Worm (Caenorhabditis elegans): ENCODE measurements around the gene C06E2.9.

C06E2.9 gene

DNA sequence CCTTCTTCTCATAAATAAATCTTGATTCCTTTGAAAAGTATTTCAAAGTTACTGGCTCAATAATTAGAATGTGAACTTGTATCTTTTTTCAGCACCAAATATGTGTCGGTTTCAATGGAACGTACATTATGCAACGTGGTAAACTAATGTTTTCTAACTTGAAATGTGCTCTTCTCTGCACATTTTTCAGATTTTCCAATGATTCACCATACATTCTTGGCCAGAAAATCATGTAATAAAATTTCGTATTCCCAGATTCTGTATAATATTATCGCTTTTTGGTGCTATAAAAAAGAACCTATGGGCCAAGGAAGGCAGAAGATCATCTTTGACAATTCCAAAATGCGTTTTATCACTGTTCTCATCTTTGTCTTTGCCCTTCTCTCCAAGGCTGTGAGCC is at the start of gene C06E2.9:
TSS of gene C06E2.9 (plus strand) at position 301 of the 400 bp plus-strand sequence.
- TF ChIP-seq unc-62 (GFP tag; optimal IDR thresholded peaks at IDR 0.05) = no peak

DNA sequence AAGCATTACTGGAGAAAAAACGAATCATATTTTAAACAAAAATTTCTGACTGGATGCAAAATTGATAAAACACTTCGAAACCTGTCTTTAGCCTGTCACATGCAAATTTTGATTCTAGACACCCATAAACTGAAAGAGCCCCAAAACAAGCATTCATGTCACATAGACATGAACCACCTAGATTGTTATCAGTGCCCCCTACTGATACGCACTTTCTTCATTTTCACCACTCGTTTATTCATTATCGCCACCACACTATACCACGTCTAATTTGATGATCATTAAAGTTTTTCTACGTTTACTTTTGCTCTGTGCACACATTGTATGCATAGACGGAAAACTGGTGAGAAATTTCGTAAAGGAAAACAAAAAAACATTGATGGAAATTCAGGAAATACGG is 49.1 kb upstream of the C06E2.9 start, which contains the start of gene cnnm-2:
TSS of gene cnnm-2 (plus strand) at position 190 of the 400 bp plus-strand sequence.
- no peak for TF ChIP-seq unc-62 (GFP tag; optimal IDR thresholded peaks at IDR 0.05)

DNA sequence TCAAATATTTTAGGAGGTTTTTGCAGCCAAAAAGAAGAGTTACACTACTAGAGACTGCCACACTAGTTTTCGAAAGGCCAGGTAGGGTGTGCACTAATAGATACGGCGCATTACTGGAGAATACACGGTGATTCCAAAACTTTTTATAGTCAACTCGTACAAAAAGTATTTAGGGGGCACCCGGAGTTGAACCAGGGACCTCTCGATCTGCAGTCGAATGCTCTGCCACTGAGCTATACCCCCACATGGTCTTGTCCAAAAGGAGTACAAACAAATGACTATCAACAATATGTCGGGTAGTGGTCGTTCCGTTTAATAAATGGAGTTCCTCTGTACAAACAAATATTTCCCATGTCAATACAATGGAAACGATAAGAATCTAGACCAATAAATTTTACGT is 43.1 kb upstream of the C06E2.9 start:
- no peak for TF ChIP-seq unc-62 (GFP tag; optimal IDR thresholded peaks at IDR 0.05)

DNA sequence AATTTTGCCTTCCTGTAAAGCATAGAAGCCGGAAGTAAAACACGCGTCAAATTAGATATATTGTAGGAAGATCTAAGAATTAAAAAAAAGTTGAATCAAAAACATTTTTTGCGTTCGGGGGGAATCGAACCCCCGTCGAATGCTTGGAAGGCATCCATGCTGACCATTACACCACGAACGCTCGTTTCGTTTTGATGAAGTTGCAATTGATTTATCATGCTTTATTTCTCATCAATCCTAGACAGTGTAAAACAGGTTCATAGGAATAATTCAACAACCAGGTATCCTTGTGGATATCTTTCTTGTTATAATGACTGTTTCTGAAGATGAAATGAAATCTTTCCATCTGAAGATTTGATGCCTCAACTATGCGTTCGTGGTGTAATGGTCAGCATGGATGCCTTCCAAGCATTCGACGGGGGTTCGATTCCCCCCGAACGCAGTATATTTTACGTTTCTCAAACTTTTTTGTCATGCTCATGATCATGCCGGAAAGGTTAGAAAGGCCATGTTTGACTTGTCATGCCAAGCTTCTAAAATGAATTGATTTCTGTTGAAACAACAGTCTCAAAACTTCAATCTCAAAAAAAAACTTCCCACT is 41.1 kb upstream of the C06E2.9 start:
- no peak for TF ChIP-seq unc-62 (GFP tag; optimal IDR thresholded peaks at IDR 0.05)

DNA sequence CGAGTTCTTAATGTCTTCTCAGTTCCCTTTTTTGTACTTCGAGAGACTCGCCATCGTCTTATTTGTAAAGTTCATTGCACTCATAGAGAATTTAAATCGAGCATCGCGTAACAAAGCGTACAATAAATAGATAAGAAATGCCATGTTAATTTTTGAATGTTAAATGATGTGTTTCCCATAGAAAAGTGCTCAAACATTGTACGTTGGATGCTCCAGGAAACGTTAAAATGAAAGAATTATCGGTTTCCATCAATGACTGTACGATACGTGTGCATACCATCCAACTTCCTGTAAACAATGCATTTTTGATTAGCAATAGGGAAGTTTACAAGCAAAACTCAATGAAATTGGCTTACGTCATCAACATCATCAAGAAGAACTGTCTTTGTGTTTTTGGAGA is 40.4 kb upstream of the C06E2.9 start:
- no peak for TF ChIP-seq unc-62 (GFP tag; optimal IDR thresholded peaks at IDR 0.05)

DNA sequence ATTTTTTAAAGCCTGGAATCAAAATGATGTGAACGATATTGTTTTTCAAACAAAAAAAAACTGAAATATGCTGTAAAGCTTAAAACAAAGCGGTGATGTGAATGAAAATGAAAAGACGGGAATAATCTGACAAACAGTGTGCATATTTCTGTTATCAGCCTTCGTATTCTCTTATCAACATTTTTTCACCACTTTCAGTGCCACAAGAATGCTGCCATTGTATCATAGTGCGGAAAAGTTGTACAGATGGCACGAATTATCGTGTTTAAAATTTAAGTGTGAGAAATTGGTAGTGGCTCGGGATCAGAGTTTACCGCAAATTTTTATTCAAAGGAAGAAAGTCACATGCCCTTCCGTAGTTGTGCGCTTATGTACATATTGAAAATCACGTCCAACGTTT is 36.6 kb upstream of the C06E2.9 start, which contains the start of gene ifd-1:
TSS of gene ifd-1 (minus strand) at position 12 of the 400 bp plus-strand sequence.
- no peak for TF ChIP-seq unc-62 (GFP tag; optimal IDR thresholded peaks at IDR 0.05)

DNA sequence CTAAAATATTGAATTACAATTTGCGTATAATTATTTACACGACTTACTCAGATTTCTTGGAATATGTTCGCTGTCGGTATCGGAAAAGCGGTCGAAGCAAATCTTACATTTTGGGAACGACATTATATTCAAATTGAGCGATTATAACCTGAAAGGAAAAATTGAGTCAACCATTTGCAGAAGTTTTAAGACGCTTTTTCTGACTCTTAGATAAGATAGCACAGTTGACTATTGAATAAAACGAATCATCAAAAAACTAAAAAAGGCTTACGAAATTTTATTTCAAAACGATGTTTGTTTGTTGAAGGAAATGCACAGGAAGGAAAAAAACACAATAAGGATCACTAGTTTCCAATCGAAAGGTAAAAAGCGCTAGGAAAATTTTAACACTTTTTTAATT is 32.7 kb upstream of the C06E2.9 start, which contains the start of gene rcs-1:
TSS of gene rcs-1 (minus strand) at position 176 of the 400 bp plus-strand sequence.
- TF ChIP-seq unc-62 (GFP tag; optimal IDR thresholded peaks at IDR 0.05) = no peak

DNA sequence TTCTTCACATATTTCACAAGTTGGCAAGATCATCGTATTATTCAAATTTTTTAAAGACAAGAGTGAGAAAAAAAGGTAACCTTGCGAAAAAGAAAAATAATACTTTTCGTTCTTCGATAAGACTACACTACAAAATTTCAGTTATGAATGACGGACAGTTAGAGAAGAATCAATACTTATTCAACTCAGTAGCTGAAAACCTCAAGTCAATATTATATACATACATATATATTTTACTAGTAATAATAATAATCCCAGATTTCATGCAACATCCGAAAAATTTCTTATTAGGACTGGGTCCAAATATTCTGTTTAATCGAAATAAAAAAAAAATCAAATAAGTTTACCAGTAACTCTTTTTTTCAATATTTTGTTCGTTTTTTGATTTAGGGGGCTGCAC is 29.9 kb upstream of the C06E2.9 start, which contains the start of gene C28G1.6:
TSS of gene C28G1.6 (minus strand) at position 101 of the 400 bp plus-strand sequence.
- TF ChIP-seq unc-62 (GFP tag; optimal IDR thresholded peaks at IDR 0.05) = no peak

DNA sequence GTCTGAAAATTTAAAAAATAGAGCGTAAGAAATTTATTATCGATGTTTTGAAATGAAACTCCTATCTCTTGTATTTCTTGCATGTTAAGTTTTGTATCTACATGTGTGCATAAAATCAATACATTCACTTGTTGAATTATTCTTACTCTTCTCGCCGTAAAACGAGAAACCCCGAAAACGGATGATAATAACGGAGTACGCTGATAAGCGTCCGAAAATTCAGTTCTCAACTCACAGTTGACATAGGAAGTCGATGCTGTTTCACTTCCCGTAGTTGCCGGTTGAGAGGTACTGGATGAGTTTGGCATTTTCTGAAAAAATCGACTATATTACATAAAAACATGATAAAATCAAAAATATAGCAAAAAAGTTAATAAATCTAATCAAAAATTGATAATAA is 25.7 kb upstream of the C06E2.9 start, which contains the start of gene sec-15:
TSS of gene sec-15 (minus strand) at position 311 of the 400 bp plus-strand sequence.
- TF ChIP-seq unc-62 (GFP tag; optimal IDR thresholded peaks at IDR 0.05) = no peak

DNA sequence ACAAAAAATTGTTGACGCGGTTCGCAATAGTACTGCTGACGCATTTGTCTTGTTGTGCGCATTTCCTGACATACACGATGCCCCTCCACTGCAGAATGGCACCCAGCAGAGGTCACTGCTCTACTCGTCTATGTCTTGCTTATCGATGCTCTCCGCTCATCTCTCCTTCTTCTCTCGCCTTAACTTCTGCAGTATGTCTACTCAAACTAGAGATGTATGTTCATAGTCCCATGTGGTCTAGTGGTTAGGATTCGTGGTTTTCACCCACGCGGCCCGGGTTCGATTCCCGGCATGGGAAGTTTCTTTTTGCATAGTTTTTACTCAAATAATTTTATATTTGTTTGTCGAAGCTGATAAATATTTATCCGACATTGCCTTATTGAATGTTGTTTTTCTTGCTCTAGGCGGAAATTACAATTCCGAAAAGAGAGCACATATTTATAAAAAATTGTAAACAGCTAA is 25.1 kb upstream of the C06E2.9 start, which contains the start of gene C28G1.2:
TSS of gene C28G1.2 (plus strand) at position 130 of the 462 bp plus-strand sequence.
- TF ChIP-seq unc-62 (GFP tag; optimal IDR thresholded peaks at IDR 0.05) = no peak

DNA sequence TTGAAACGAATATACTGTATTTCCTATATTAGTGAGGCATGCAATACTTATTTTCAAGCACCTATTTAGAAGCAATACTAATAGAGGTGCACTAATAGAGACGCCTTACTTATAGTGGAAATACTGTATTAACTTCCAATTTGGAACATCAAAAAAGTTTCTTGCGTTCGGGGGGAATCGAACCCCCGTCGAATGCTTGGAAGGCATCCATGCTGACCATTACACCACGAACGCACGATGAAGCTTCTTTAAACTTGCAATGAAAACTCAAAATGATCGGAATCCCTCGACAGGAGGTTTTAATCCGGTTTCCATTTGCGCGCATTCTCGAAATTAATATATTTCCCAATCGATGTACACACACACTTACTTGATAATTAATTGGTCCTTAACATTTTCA is 22.9 kb upstream of the C06E2.9 start:
- TF ChIP-seq unc-62 (GFP tag; optimal IDR thresholded peaks at IDR 0.05) = no peak

DNA sequence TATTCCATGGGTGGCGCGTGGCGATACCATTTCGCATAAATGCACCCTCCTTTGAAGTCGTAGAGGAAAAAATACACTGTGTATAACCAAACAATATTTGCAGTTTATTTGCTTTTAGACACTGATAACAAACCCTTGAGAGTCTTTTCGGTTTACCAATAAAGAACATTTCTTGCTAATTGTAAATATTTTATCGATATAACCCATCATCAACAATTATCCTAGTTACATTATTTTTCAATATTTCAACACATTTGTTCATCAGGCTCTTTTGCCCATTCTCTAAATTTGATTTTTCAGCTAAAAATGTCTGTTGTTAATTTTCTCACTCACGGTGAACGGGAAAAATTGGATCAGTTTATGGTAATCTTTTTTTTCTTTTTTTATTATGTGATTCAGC is 17.1 kb upstream of the C06E2.9 start, which contains the start of gene ubc-23:
TSS of gene ubc-23 (plus strand) at position 301 of the 400 bp plus-strand sequence.
- TF ChIP-seq unc-62 (GFP tag; optimal IDR thresholded peaks at IDR 0.05) = no peak

DNA sequence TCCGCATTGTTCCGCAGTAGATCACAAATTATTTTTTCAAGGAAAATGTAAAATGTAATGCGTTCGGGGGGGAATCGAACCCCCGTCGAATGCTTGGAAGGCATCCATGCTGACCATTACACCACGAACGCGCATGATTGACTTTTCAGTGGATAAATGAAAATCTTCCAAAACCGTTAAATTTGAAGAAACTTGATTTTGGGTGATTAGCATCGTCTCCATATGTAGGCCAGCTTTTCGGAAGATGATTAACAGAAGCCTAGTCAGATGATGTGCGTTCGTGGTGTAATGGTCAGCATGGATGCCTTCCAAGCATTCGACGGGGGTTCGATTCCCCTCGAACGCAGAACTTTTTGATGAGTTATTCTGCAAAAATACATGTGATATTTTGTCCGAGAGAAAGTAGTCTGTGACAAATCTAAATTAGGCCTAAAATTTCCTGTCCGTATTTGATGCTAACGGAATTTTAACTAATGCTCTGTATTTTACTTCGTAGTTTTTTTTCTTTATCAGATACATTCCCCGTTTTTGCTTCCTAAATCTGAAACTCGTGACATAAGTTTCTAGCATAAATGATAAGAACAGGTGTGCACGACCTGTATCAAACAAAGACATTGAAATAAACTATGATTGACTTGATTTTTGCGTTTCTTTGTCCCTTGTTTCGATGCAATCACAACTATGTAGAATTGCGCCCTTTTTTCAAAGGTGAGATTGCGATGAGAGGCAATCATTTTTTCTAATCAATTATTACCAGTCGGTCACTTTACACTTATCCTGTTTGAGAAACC is 14.4 kb upstream of the C06E2.9 start, which contains the start of gene C28G1.10:
TSS of gene C28G1.10 (plus strand) at position 676 of the 791 bp plus-strand sequence.
- TF ChIP-seq unc-62 (GFP tag; optimal IDR thresholded peaks at IDR 0.05) = no peak

DNA sequence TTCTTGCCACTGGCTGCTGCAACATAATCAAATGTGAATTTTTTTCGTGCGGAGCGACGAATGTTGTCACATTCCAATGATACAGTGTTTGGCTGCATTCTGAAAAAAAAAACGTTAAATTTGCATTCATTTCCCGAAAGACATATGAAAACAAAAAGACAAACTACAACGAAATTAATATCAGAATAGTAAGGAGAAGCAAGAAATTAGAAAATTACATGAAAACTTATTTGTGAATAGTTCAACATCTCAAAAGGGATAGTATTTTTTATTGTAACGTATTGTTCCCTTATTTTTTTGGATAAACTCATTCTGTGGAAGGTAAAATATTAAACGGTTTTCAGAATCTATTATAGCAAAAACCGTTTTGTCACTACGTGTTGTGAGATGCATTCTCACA is 7.5 kb upstream of the C06E2.9 start, which contains the start of gene sprp-4:
TSS of gene sprp-4 (minus strand) at position 101 of the 400 bp plus-strand sequence.
- no peak for TF ChIP-seq unc-62 (GFP tag; optimal IDR thresholded peaks at IDR 0.05)

DNA sequence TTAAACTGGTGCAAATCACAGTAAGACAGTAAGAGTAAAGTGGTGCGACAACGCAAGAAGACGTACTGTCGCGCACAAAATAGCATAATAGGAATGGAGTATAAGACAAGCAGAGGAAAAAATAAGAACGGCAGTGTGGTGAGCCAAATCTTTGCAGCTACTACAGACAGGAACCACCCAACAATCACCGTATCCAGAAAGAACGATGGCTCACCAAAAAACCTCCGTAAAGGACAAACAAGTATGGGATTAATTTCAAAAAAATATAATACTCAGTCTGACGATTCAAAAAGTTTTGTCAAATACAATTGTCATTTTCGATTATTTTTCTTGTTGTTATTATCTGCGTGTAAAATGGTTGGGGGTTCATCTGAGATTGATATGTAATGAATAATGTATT is 6.6 kb upstream of the C06E2.9 start:
- TF ChIP-seq unc-62 (GFP tag; optimal IDR thresholded peaks at IDR 0.05) = no peak

DNA sequence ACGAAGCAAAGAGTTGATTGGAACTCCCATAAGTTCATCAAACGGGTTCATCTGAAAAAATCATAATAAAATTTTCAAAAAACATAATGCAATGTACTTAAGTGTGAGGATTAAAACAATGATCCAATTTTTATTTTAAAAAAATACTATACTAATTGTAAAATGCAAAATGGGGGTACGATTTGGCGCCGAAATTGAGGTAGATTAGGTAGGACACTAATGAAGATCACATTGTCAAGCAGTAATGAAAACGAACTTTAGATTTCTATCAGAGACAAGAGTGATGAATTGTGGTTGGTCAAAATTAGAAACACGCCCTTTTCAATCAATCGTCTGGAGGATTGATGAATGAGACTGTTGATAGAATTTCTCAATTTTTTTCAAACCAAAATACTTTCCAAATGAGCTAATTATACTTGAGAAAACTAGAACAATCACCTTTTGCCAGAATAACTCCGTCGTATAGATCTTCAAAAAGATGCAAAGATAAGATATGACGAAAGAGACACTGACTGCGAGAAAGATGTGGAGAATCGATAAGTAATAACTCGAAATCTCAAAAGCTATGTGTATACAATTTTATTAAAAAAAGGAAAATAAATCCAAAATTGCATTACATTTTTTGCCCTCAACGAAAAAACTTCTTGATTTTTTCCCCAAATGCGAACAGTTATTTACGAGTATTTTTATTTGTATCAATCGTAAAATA is 3.0 kb upstream of the C06E2.9 start, which contains the start of gene C06E2.5:
TSS of gene C06E2.5 (minus strand) at position 51 of the 709 bp plus-strand sequence.
- TF ChIP-seq unc-62 (GFP tag; optimal IDR thresholded peaks at IDR 0.05) = no peak
